Fruit fly (Drosophila melanogaster) whole organism, adult: ENCODE measurements around the gene CG5194.

Experiments
- CG11617 ChIP-seq: fragments of 200-800 bp; sonication (Bioruptor generic); optimal IDR thresholded peaks from 2 replicates; lab custom pipeline; 2017; ENCODE audit warnings: mild to moderate bottlenecking, missing biosample characterization, missing genetic modification reagents, missing genetic modification characterization
- CG12768 ChIP-seq: fragments of 200-800 bp; sonication (Bioruptor generic); optimal IDR thresholded peaks from 2 replicates; lab custom pipeline; 2017; ENCODE audit warnings: missing biosample characterization, missing genetic modification characterization, mild to moderate bottlenecking, moderate library complexity, missing genetic modification reagents
- CG14711 ChIP-seq: fragments of 200-800 bp; sonication (Bioruptor generic); optimal IDR thresholded peaks from 2 replicates; lab custom pipeline; 2018; ENCODE audit warnings: missing biosample characterization, mild to moderate bottlenecking, missing genetic modification characterization, moderate library complexity
- CG1620 ChIP-seq: fragments of 200-800 bp; sonication (Bioruptor generic); optimal IDR thresholded peaks from 2 replicates; lab custom pipeline; 2016; ENCODE audit warnings: missing biosample characterization, missing genetic modification characterization
- CG33017 ChIP-seq: fragments of 200-800 bp; sonication (Bioruptor generic); optimal IDR thresholded peaks from 2 replicates; lab custom pipeline; 2018; ENCODE audit warnings: missing biosample characterization, mild to moderate bottlenecking, missing genetic modification characterization, moderate library complexity
- CG5204 ChIP-seq: fragments of 200-800 bp; sonication (Bioruptor generic); optimal IDR thresholded peaks from 2 replicates; lab custom pipeline; 2016; ENCODE audit warnings: missing biosample characterization, missing genetic modification characterization
- CG7045 ChIP-seq: fragments of 200-800 bp; sonication (Bioruptor generic); optimal IDR thresholded peaks from 2 replicates; lab custom pipeline; 2017; ENCODE audit warnings: missing biosample characterization, mild to moderate bottlenecking, missing genetic modification characterization
- CG7101 ChIP-seq: fragments of 200-800 bp; sonication (Bioruptor generic); optimal IDR thresholded peaks from 2 replicates; lab custom pipeline; 2018; ENCODE audit warnings: missing biosample characterization, mild to moderate bottlenecking, missing genetic modification characterization, moderate library complexity
- Clk ChIP-seq: fragments of 200-800 bp; sonication (Bioruptor generic); optimal IDR thresholded peaks from 2 replicates; lab custom pipeline; 2017; ENCODE audit warnings: missing biosample characterization, missing genetic modification characterization
- Crg-1 ChIP-seq: fragments of 200-800 bp; sonication (Bioruptor generic); optimal IDR thresholded peaks from 2 replicates; lab custom pipeline; 2016; ENCODE audit warnings: missing biosample characterization, missing genetic modification characterization
- Hr96 ChIP-seq: fragments of 200-800 bp; sonication (Bioruptor generic); optimal IDR thresholded peaks from 2 replicates; lab custom pipeline; 2016; ENCODE audit warnings: missing biosample characterization, missing genetic modification characterization
- Mnt ChIP-seq: fragments of 200-800 bp; sonication (Bioruptor generic); optimal IDR thresholded peaks from 2 replicates; lab custom pipeline; 2016; ENCODE audit warnings: missing biosample characterization, mild to moderate bottlenecking, missing genetic modification characterization
- bab1 ChIP-seq: fragments of 200-800 bp; sonication (Bioruptor generic); optimal IDR thresholded peaks from 3 replicates; lab custom pipeline; 2019; ENCODE audit warnings: missing biosample characterization, mild to moderate bottlenecking, missing genetic modification characterization, moderate library complexity
- cic ChIP-seq: fragments of 200-800 bp; sonication (Bioruptor generic); optimal IDR thresholded peaks from 2 replicates; lab custom pipeline; 2017; ENCODE audit warnings: missing biosample characterization, mild to moderate bottlenecking, missing genetic modification characterization, moderate library complexity
- cnc ChIP-seq, 2 experiments: fragments of >200 bp; optimal IDR thresholded peaks; 2 replicates each; lab custom pipeline; 2017
- kay ChIP-seq: fragments of 200-800 bp; sonication (Bioruptor generic); peaks from one replicate; lab custom pipeline; 2016; ENCODE audit warnings: missing biosample characterization, missing genetic modification characterization, borderline replicate concordance
- ovo ChIP-seq: fragments of 200-800 bp; sonication (Bioruptor generic); optimal IDR thresholded peaks from 2 replicates; lab custom pipeline; 2016; ENCODE audit warnings: missing biosample characterization, missing genetic modification characterization
- pad ChIP-seq: fragments of 200-800 bp; sonication (Bioruptor generic); optimal IDR thresholded peaks from 3 replicates; lab custom pipeline; 2017; ENCODE audit warnings: missing biosample characterization, missing genetic modification characterization, mild to moderate bottlenecking, moderate library complexity, missing genetic modification reagents
- tj ChIP-seq: fragments of 200-800 bp; sonication (Bioruptor generic); optimal IDR thresholded peaks from 3 replicates; lab custom pipeline; 2017; ENCODE audit warnings: missing biosample characterization, mild to moderate bottlenecking, missing genetic modification characterization, moderate library complexity
- toe ChIP-seq: fragments of 200-800 bp; sonication (Bioruptor generic); optimal IDR thresholded peaks from 2 replicates; lab custom pipeline; 2016; ENCODE audit warnings: missing biosample characterization, missing genetic modification characterization

CG5194 gene

DNA sequence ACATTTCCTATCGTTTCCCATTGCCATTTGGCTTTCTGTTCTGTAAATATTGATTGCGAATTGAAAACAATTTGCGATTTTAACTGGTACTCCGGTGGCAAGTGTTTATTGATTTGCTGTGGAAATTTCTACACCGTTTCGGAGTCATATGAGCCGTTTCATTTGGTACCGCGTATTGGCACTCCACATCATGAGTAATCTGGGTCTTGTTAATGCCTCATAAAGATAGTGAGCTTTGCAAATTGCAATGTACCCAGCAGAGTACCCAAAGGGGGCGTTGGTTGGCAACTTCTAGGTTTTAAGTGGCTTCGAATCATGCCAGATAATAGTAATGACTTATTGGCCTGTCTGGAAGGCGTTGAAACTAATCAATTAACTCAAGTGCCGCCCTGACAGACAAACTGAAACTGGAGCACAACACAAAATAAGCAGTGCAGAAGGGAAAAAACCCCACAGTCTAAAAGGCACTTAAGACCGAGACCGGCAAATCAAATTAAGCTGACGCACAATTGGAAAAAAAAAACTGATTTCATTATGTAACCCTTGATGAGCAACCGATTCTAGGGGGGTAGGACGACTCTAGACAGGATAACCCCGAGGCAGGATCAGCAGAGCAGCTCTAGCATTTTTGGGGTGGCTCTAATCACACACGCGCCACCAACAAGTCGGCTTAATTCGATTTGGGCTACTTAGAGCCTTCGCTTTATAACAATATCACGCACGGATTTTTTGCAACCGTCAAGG, 43.3 kb upstream of the CG5194 start:
- TF ChIP-seq cic (peak; percentile 65), Hr96 (peak; percentile 43), pad (GFP tag; lab: Kevin White, UChicago) (no peak), kay (GFP tag; lab: Kevin White, UChicago) (peak; percentile 67)

DNA sequence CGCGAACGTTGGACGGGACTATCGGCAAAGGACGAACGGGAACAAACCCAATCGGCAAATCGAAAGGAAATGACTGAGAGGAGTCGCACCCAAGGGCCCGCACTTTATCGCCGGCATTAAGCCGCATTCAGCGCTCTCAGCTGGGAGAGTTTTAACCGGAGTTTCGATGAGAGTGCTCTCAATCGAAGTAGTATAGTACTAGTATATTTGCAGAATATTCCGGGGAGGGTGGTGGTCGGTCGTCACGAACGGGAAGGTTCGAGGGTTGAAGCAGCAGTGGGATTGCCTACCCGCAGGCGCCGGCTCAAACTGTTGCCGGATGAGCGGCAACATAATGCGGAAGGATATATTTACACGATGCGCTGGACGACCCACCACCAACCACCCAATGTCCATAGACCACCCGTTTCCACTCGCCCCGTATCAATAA, 42.2 kb upstream of the CG5194 start:
- TF ChIP-seq CG14711 (no peak), kay (GFP tag; lab: Kevin White, UChicago) (no peak), tj (no peak), Crg-1 (GFP tag; lab: Kevin White, UChicago) (no peak), CG7045 (no peak), CG5204 (GFP tag; lab: Kevin White, UChicago) (no peak), Hr96 (no peak), bab1 (no peak)

DNA sequence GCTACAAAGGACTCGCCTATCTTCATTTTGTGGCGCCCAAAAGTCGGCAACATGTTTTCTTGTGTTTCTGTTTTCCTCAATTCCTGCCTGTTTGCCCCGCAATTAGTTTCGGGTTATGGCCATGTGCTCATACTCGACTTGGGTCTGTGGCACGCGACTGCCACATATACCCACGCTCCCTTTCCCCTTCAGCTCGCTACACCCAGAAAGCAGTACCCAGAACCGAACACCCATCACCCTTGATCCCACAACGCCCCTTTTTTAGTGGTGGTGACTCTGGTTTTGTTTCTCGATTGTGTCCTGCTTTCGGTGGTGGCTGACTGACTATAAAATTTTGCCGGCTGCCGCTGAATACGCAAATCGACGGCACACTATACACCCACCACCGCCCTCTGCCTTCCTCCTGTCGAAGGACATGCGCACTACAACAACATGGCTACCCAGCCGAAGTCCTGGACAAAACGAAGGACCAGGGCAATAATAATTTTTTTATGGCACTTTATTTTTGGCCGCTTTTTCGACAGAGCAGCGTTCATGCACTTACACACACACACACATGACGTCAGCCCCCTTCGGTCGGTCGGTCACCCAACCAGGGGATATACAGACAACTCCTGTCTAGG, 40.9 kb upstream of the CG5194 start:
- TF ChIP-seq Crg-1 (GFP tag; lab: Kevin White, UChicago) (no peak), pad (GFP tag; lab: Kevin White, UChicago) (no peak), Hr96 (no peak), ovo (GFP tag; lab: Kevin White, UChicago) (no peak), Mnt (GFP tag; lab: Kevin White, UChicago) (no peak), bab1 (no peak), Clk (GFP tag; lab: Kevin White, UChicago) (no peak), cnc (optimal IDR thresholded peaks at IDR 0.05; lab: Kevin White, UChicago) (no peak), CG7101 (tag; lab: Kevin White, UChicago) (no peak), kay (GFP tag; lab: Kevin White, UChicago) (no peak), CG1620 (GFP tag; lab: Kevin White, UChicago) (no peak), CG33017 (tag; lab: Kevin White, UChicago) (no peak), CG14711 (no peak), toe (no peak), CG5204 (GFP tag; lab: Kevin White, UChicago) (no peak)

DNA sequence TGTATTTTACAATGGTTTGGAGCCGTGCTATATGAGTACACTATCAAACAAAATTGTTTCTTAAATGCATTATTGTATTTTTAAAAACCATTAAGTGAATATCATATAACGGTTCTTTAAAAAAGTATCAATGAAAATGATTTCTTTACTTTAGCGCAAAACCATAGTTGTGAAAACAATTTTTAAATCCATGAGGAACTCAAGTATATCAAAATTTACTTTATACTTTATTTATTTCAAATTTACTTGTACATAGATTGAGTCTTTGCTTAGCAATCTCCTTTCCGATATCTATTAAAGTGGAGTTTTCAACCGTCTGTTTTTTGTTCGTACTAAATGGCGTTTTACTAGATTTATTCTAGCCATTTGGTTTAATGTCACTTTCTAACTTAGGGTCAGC, 37.4 kb upstream of the CG5194 start, which contains the start of gene Argk2:
TSS of gene Argk2 (plus strand) at position 378 of the 400 bp plus-strand sequence.
- TF ChIP-seq CG1620 (GFP tag; lab: Kevin White, UChicago) (no peak), CG12768 (GFP tag; lab: Kevin White, UChicago) (no peak), Hr96 (no peak), Clk (GFP tag; lab: Kevin White, UChicago) (no peak), cic (no peak), CG14711 (no peak), bab1 (no peak), tj (no peak), Crg-1 (GFP tag; lab: Kevin White, UChicago) (no peak), pad (GFP tag; lab: Kevin White, UChicago) (no peak), CG33017 (tag; lab: Kevin White, UChicago) (no peak), kay (GFP tag; lab: Kevin White, UChicago) (no peak), toe (no peak), CG5204 (GFP tag; lab: Kevin White, UChicago) (no peak), CG11617 (GFP tag; lab: Kevin White, UChicago) (no peak), CG7045 (no peak)

DNA sequence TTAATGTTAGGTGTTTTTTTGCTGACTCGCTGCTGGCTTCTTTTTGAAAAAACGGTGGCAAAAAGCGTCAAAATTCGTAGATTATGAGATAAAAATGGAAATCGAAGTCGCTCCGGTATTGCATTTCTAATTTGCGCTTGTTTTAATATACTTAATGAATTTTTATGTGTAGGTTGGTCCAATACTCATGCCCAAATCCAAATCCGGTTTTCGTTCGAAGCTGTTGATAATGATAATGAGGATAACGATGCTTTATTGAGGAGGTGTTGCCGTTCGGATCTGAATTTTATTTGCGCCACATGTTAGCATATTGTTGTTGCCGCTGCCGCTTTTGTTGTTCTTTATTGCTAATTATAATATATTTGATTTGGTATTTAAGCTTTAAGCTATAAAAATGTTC, 36.6 kb upstream of the CG5194 start:
- TF ChIP-seq bab1 (no peak), CG14711 (no peak), CG7101 (tag; lab: Kevin White, UChicago) (no peak), Clk (GFP tag; lab: Kevin White, UChicago) (no peak), cic (no peak), cnc (optimal IDR thresholded peaks at IDR 0.05; lab: Kevin White, UChicago) (no peak), CG11617 (GFP tag; lab: Kevin White, UChicago) (no peak)

DNA sequence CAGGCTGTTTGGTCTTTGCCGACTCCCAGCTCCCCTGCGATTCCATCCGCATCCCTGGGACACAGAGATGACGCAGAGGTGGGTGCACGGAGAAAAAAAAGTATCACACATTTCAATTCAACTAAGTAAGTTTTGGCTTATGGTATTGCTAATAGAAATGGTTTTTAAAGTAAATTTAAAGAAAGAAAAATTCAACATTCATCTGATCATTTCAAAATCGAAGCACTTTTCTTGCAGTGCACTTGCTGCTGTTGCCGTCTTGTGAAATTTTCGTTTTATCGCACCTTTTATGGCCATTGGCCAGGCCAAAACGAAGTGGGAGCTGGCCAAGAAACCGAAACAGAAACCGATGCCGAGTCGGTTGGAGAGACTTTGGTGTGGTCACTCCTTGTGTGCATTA, 35.7 kb upstream of the CG5194 start:
- TF ChIP-seq CG5204 (GFP tag; lab: Kevin White, UChicago) (no peak), cnc (optimal IDR thresholded peaks at IDR 0.05; lab: Kevin White, UChicago) (no peak), bab1 (no peak), CG7045 (no peak), tj (no peak), Crg-1 (GFP tag; lab: Kevin White, UChicago) (no peak), Mnt (GFP tag; lab: Kevin White, UChicago) (no peak)

DNA sequence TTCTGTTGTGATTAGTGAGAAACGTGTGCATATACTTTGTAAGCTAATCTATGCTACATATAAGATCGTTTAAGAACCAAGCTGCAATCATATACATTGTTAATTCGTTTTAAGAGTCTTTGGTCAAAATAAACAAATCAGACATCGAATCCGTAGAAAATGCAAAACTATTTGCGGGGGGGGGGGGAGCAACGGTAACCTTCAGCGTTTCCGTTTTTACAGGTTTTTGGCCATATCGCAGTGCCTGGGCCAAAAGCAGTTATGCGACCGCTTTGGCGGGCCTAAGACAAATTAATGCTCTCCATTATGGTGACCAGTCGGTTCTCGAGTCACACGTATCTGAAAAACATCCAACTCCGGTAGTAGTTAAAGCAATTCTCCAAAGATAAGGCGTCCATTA, 35.3 kb upstream of the CG5194 start:
- TF ChIP-seq bab1 (no peak), kay (GFP tag; lab: Kevin White, UChicago) (no peak), Crg-1 (GFP tag; lab: Kevin White, UChicago) (no peak), CG7045 (no peak), Hr96 (no peak), ovo (GFP tag; lab: Kevin White, UChicago) (no peak), tj (no peak)
